Fruit fly (Drosophila melanogaster) whole organism, embryonic: ENCODE data around the gene stol.

Source experiments
- CG11247 ChIP-seq: fragments of 200-800 bp; sonication (Bioruptor generic); IDR thresholded peaks from 2 replicates; pipeline ENCODE4 v1.3.6; 2022; ENCODE audit warnings: missing biosample characterization, missing genetic modification characterization
- CG1233 ChIP-seq: fragments of 200-800 bp; sonication (Bioruptor generic); optimal IDR thresholded peaks from 4 replicates; lab custom pipeline; 2018; ENCODE audit warnings: missing biosample characterization, mild to moderate bottlenecking, missing genetic modification characterization
- CG12769 ChIP-seq: fragments of 200-800 bp; sonication (Bioruptor generic); optimal IDR thresholded peaks from 2 replicates; lab custom pipeline; 2019; ENCODE audit warnings: missing biosample characterization, mild to moderate bottlenecking, missing genetic modification characterization, moderate library complexity
- CG14667 ChIP-seq: fragments of 200-800 bp; sonication (Bioruptor generic); IDR thresholded peaks from 2 replicates; pipeline ENCODE4 v1.3.6; 2022; ENCODE audit warnings: missing biosample characterization, missing genetic modification characterization
- CG15514 ChIP-seq: fragments of 200-800 bp; sonication (Bioruptor generic); optimal IDR thresholded peaks from 3 replicates; lab custom pipeline; 2017; ENCODE audit warnings: missing biosample characterization, missing genetic modification characterization, mild to moderate bottlenecking, moderate library complexity, missing genetic modification reagents
- CG17912 ChIP-seq: fragments of 200-800 bp; sonication (Bioruptor generic); optimal IDR thresholded peaks from 2 replicates; lab custom pipeline; 2018; ENCODE audit warnings: missing biosample characterization, mild to moderate bottlenecking, missing genetic modification characterization
- CG1832 ChIP-seq: fragments of 200-800 bp; sonication (Bioruptor generic); optimal IDR thresholded peaks from 2 replicates; lab custom pipeline; 2017; ENCODE audit warnings: missing biosample characterization, mild to moderate bottlenecking, missing genetic modification characterization, inconsistent platforms
- CG2120 ChIP-seq: fragments of 200-800 bp; sonication (Bioruptor generic); optimal IDR thresholded peaks from 3 replicates; lab custom pipeline; 2016; ENCODE audit warnings: missing biosample characterization, missing genetic modification characterization
- CG2678 ChIP-seq: fragments of 200-800 bp; sonication (Bioruptor generic); optimal IDR thresholded peaks from 3 replicates; lab custom pipeline; 2019; ENCODE audit warnings: missing biosample characterization, mild to moderate bottlenecking, missing genetic modification characterization, moderate library complexity
- CG2875 ChIP-seq: fragments of 200-800 bp; sonication (Bioruptor generic); optimal IDR thresholded peaks from 2 replicates; lab custom pipeline; 2017; ENCODE audit warnings: missing biosample characterization, mild to moderate bottlenecking, missing genetic modification characterization, missing genetic modification reagents
- CG31224 ChIP-seq: fragments of 200-800 bp; sonication (Bioruptor generic); IDR thresholded peaks from 2 replicates; pipeline ENCODE4 v1.3.6; 2022; ENCODE audit warnings: missing biosample characterization, missing genetic modification characterization
- CG3281 ChIP-seq: fragments of 200-800 bp; sonication (Bioruptor generic); optimal IDR thresholded peaks from 3 replicates; lab custom pipeline; 2017; ENCODE audit warnings: missing biosample characterization, mild to moderate bottlenecking, missing genetic modification characterization
- CG7372 ChIP-seq: fragments of 200-800 bp; sonication (Bioruptor generic); IDR thresholded peaks from 2 replicates; pipeline ENCODE4 v1.3.6; 2022; ENCODE audit warnings: missing biosample characterization, missing genetic modification characterization
- CG7839 ChIP-seq: fragments of 200-800 bp; sonication (Bioruptor generic); optimal IDR thresholded peaks from 3 replicates; lab custom pipeline; 2018; ENCODE audit warnings: missing biosample characterization, mild to moderate bottlenecking, missing genetic modification characterization, moderate library complexity
- CG9876 ChIP-seq: fragments of 200-800 bp; sonication (Bioruptor generic); optimal IDR thresholded peaks from 2 replicates; lab custom pipeline; 2016; ENCODE audit warnings: missing biosample characterization, missing genetic modification characterization
- CG9932 ChIP-seq: fragments of 200-800 bp; sonication (Bioruptor generic); IDR thresholded peaks from 2 replicates; pipeline ENCODE4 v1.3.6; 2022; ENCODE audit warnings: missing biosample characterization, missing genetic modification characterization
- Deaf1 ChIP-seq: fragments of 200-800 bp; optimal IDR thresholded peaks from 3 replicates; lab custom pipeline; 2019; ENCODE audit warnings: missing biosample characterization, mild to moderate bottlenecking, missing genetic modification characterization, moderate library complexity
- Dip3 ChIP-seq: fragments of 200-800 bp; sonication (Bioruptor generic); optimal IDR thresholded peaks from 3 replicates; lab custom pipeline; 2016; ENCODE audit warnings: missing biosample characterization, missing genetic modification characterization
- Elba2 ChIP-seq: fragments of 200-800 bp; sonication (Bioruptor generic); optimal IDR thresholded peaks from 3 replicates; lab custom pipeline; 2016; ENCODE audit warnings: missing biosample characterization, missing genetic modification characterization
- Hmx ChIP-seq: fragments of 200-800 bp; sonication (Bioruptor generic); optimal IDR thresholded peaks from 2 replicates; lab custom pipeline; 2016; ENCODE audit warnings: missing biosample characterization, missing genetic modification characterization
- Hr39 ChIP-seq: fragments of >200 bp; optimal IDR thresholded peaks from 2 replicates; lab custom pipeline; 2017
- Lpt ChIP-seq: fragments of >200 bp; optimal IDR thresholded peaks from 2 replicates; lab custom pipeline; 2018; ENCODE audit warnings: missing biosample characterization, missing genetic modification characterization
- Mes4 ChIP-seq: fragments of 200-800 bp; sonication (Bioruptor generic); optimal IDR thresholded peaks from 2 replicates; lab custom pipeline; 2016; ENCODE audit warnings: missing biosample characterization, missing genetic modification characterization
- Opbp ChIP-seq: fragments of 200-800 bp; sonication (Bioruptor generic); IDR thresholded peaks from 3 replicates; pipeline ENCODE4 v1.3.6; 2022; ENCODE audit warnings: missing biosample characterization, missing genetic modification characterization; ENCODE audit not compliant: partially characterized antibody
- Ssrp ChIP-seq: fragments of 200-800 bp; sonication (Bioruptor generic); optimal IDR thresholded peaks from 2 replicates; lab custom pipeline; 2018; ENCODE audit warnings: missing biosample characterization, mild to moderate bottlenecking, missing genetic modification characterization, moderate library complexity
- bigmax ChIP-seq: fragments of 200-800 bp; sonication (Bioruptor generic); optimal IDR thresholded peaks from 2 replicates; lab custom pipeline; 2018; ENCODE audit warnings: missing biosample characterization, mild to moderate bottlenecking, missing genetic modification characterization
- crol ChIP-seq: fragments of 200-800 bp; sonication (Bioruptor generic); IDR thresholded peaks from 2 replicates; pipeline ENCODE4 v1.3.6; 2022; ENCODE audit warnings: missing biosample characterization, missing genetic modification characterization
- danr ChIP-seq: fragments of 200-800 bp; sonication (Bioruptor generic); IDR thresholded peaks from 2 replicates; pipeline ENCODE4 v1.3.6; 2022; ENCODE audit warnings: missing biosample characterization, missing genetic modification characterization
- dm ChIP-seq: fragments of 200-800 bp; sonication (Bioruptor generic); optimal IDR thresholded peaks from 3 replicates; lab custom pipeline; 2016; ENCODE audit warnings: missing biosample characterization, missing genetic modification characterization
- fd64A ChIP-seq: fragments of 200-800 bp; sonication (Bioruptor generic); optimal IDR thresholded peaks from 3 replicates; lab custom pipeline; 2018; ENCODE audit warnings: missing biosample characterization, mild to moderate bottlenecking, missing genetic modification characterization
- fru ChIP-seq: fragments of >200 bp; optimal IDR thresholded peaks from 2 replicates; lab custom pipeline; 2017
- ham ChIP-seq: fragments of 200-800 bp; sonication (Bioruptor generic); IDR thresholded peaks from 2 replicates; pipeline ENCODE4 v1.3.6; 2022; ENCODE audit warnings: missing biosample characterization, missing genetic modification characterization
- hbn ChIP-seq: fragments of 200-800 bp; sonication (Bioruptor generic); IDR thresholded peaks from 2 replicates; pipeline ENCODE4 v1.3.6; 2022; ENCODE audit warnings: missing biosample characterization, missing genetic modification characterization; ENCODE audit not compliant: partially characterized antibody
- ind ChIP-seq: fragments of 200-800 bp; sonication (Bioruptor generic); optimal IDR thresholded peaks from 3 replicates; lab custom pipeline; 2016; ENCODE audit warnings: missing biosample characterization, missing genetic modification characterization
- insv ChIP-seq, 2 experiments: fragments of 200-800 bp; sonication (Bioruptor generic); optimal IDR thresholded peaks; 3 replicates each; lab custom pipeline; 2016 to 2018; ENCODE audit warnings: missing biosample characterization in 2 of 2, missing genetic modification characterization in 2 of 2
- p53 ChIP-seq: fragments of 200-800 bp; sonication (Bioruptor generic); optimal IDR thresholded peaks from 2 replicates; lab custom pipeline; 2016; ENCODE audit warnings: missing biosample characterization, missing genetic modification characterization
- peb ChIP-seq: fragments of 200-800 bp; sonication (Bioruptor generic); IDR thresholded peaks from 2 replicates; pipeline ENCODE4 v1.3.6; 2022; ENCODE audit warnings: missing biosample characterization, missing genetic modification characterization
- repo ChIP-seq: fragments of 200-800 bp; sonication (Bioruptor generic); optimal IDR thresholded peaks from 2 replicates; lab custom pipeline; 2016; ENCODE audit warnings: missing biosample characterization, missing genetic modification characterization
- rib ChIP-seq: fragments of 200-800 bp; sonication (Bioruptor generic); IDR thresholded peaks from 2 replicates; pipeline ENCODE4 v1.3.6; 2022; ENCODE audit warnings: missing biosample characterization, missing genetic modification characterization
- zen ChIP-seq: fragments of 200-800 bp; sonication (Bioruptor generic); optimal IDR thresholded peaks from 3 replicates; lab custom pipeline; 2018; ENCODE audit warnings: missing biosample characterization, mild to moderate bottlenecking, missing genetic modification characterization, moderate library complexity

Gene stol

dm6 chr2L:15746600-15747393, 28.7 kb upstream of the stol start (continued):
- TF ChIP-seq ind (GFP tag; lab: Kevin White, UChicago) (peak; percentile 87), Lpt (GFP tag; lab: Kevin White, UChicago) (no peak), CG1233 (GFP tag; lab: Kevin White, UChicago) (peak; percentile 94), CG2678 (peak; percentile 97), Hr39 (lab: Kevin White, UChicago) (no peak), ham (GFP tag; lab: Robert Waterston, UW) (no peak), Deaf1 (tag; lab: Kevin White, UChicago) (peak; percentile 74), CG7372 (GFP tag; lab: Robert Waterston, UW) (peak; percentile 69), repo (GFP tag; lab: Kevin White, UChicago) (no peak), fru (lab: Kevin White, UChicago) (no peak), CG2120 (GFP tag; lab: Kevin White, UChicago) (peak; percentile 57), dm (no peak), CG14667 (GFP tag; lab: Robert Waterston, UW) (peak; percentile 73), CG9932 (GFP tag; lab: Robert Waterston, UW) (peak; percentile 71), fd64A (GFP tag; lab: Kevin White, UChicago) (no peak), peb (GFP tag; lab: Robert Waterston, UW) (peak; percentile 21; the same call in 1 of the 2 replicates), CG9876 (GFP tag; lab: Kevin White, UChicago) (no peak), CG12769 (tag; lab: Kevin White, UChicago) (peak; percentile 50), rib (GFP tag; lab: Robert Waterston, UW) (no peak), danr (GFP tag; lab: Robert Waterston, UW) (peak; percentile 61; the same call in 1 of the 2 replicates), CG11247 (GFP tag; lab: Robert Waterston, UW) (peak; percentile 72; the same call in 1 of the 2 replicates), CG17912 (no peak), CG15514 (GFP tag; lab: Kevin White, UChicago) (peak; percentile 60), Ssrp (tag; lab: Kevin White, UChicago) (peak; percentile 95), bigmax (GFP tag; lab: Kevin White, UChicago) (no peak), CG31224 (GFP tag; lab: Robert Waterston, UW) (peak; percentile 54), Dip3 (GFP tag; lab: Kevin White, UChicago) (peak; percentile 35), Mes4 (GFP tag; lab: Kevin White, UChicago) (peak; percentile 18)
- TF ChIP-seq, all 482 proteins: peak for 329

- no peak for TF ChIP-seq CG3281
- TF ChIP-seq Elba2 (GFP tag; lab: Kevin White, UChicago): peak; percentile 96
- peak; percentile 12 for TF ChIP-seq zen
- no peak for TF ChIP-seq CG7839 (tag; lab: Kevin White, UChicago)
- TF ChIP-seq insv (GFP tag; optimal IDR thresholded peaks at IDR 0.05; lab: Kevin White, UChicago): peak; percentile 77 to 98
- no peak for TF ChIP-seq Hmx (GFP tag; lab: Kevin White, UChicago)
- no peak for TF ChIP-seq CG2875 (GFP tag; lab: Kevin White, UChicago)
- TF ChIP-seq CG1832: no peak
- 0 out of 2 replicates have a peak, but pooled peaks have one; percentile 7 for TF ChIP-seq hbn (GFP tag; lab: Robert Waterston, UW)
- TF ChIP-seq crol (GFP tag; lab: Robert Waterston, UW): no peak
- TF ChIP-seq Opbp: no peak
- TF ChIP-seq p53 (GFP tag; lab: Kevin White, UChicago): no peak
Observed at dm6 chr2L:15745989-15746388, 27.9 kb upstream of the stol start.
